Worm (Caenorhabditis elegans) whole organism, L1 larva: ENCODE measurements around the gene B0244.16.

Experiments
- F16B12.6 ChIP-seq: fragments of 150-350 bp; optimal IDR thresholded peaks from 2 replicates; lab custom pipeline; 2014; ENCODE audit warnings: missing biosample characterization, missing genetic modification characterization
- Y116A8C.19 ChIP-seq: sonication (generic microtip); optimal IDR thresholded peaks from 2 replicates; lab custom pipeline; 2016; ENCODE audit warnings: missing compliant biosample characterization, missing genetic modification characterization, borderline replicate concordance
- aha-1 ChIP-seq: fragments of 150-350 bp; optimal IDR thresholded peaks from 2 replicates; lab custom pipeline; 2014; ENCODE audit warnings: missing biosample characterization, missing genetic modification characterization
- alr-1 ChIP-seq: fragments of 200-800 bp; sonication (Bioruptor generic); optimal IDR thresholded peaks from 2 replicates; lab custom pipeline; 2018; ENCODE audit warnings: borderline replicate concordance, mild to moderate bottlenecking, missing genetic modification characterization, missing compliant biosample characterization
- aly-2 ChIP-seq: fragments of 150-350 bp; optimal IDR thresholded peaks from 2 replicates; lab custom pipeline; 2014; ENCODE audit warnings: missing biosample characterization, missing genetic modification characterization
- ama-1 ChIP-seq: fragments of 150-350 bp; optimal IDR thresholded peaks from 2 replicates; lab custom pipeline; 2014
- ceh-63 ChIP-seq: fragments of 200-800 bp; sonication (Bioruptor generic); optimal IDR thresholded peaks from 2 replicates; lab custom pipeline; 2018; ENCODE audit warnings: mild to moderate bottlenecking, missing genetic modification characterization, missing compliant biosample characterization
- ceh-82 ChIP-seq, 3 experiments: fragments of 150-350 bp in 1 of 3; sonication (generic microtip) in 2 of 3; optimal IDR thresholded peaks; 2 replicates each; lab custom pipeline; 2014 to 2017; ENCODE audit warnings: missing biosample characterization in 3 of 3, missing genetic modification characterization in 3 of 3
- ceh-88 ChIP-seq: fragments of 200-800 bp; sonication (Bioruptor generic); IDR thresholded peaks from 2 replicates; pipeline ENCODE4 v1.3.6; 2022; ENCODE audit warnings: missing genetic modification characterization, missing compliant biosample characterization
- ceh-90 ChIP-seq: sonication (generic microtip); optimal IDR thresholded peaks from 2 replicates; lab custom pipeline; 2016; ENCODE audit warnings: missing genetic modification characterization, missing compliant biosample characterization
- dpl-1 ChIP-seq, 3 experiments: fragments of 150-350 bp in 2 of 3; sonication (generic microtip) in 1 of 3; optimal IDR thresholded peaks; 2 replicates each; lab custom pipeline; 2014 to 2017; ENCODE audit warnings: missing biosample characterization in 3 of 3, missing genetic modification characterization in 3 of 3, missing genetic modification reagents in 3 of 3
- efl-1 ChIP-seq, 4 experiments: fragments of 150-350 bp; optimal IDR thresholded peaks in 3 of 4; peaks in 1 of 4; 1 replicate in 1 of 4; 2 replicates in 3 of 4; lab custom pipeline; 2014; ENCODE audit warnings: missing biosample characterization in 2 of 4, missing genetic modification characterization in 2 of 4, missing genetic modification reagents in 2 of 4
- elt-2 ChIP-seq: sonication (generic microtip); optimal IDR thresholded peaks from 2 replicates; lab custom pipeline; 2016; ENCODE audit warnings: missing genetic modification characterization, mild to moderate bottlenecking, inconsistent platforms, missing compliant biosample characterization, missing genetic modification reagents
- fkh-10 ChIP-seq: sonication (generic microtip); optimal IDR thresholded peaks from 2 replicates; lab custom pipeline; 2017; ENCODE audit warnings: missing biosample characterization, missing genetic modification reagents, missing genetic modification characterization
- fkh-4 ChIP-seq: sonication (generic microtip); optimal IDR thresholded peaks from 2 replicates; lab custom pipeline; 2016; ENCODE audit warnings: missing compliant biosample characterization, missing genetic modification characterization, borderline replicate concordance
- fkh-8 ChIP-seq: sonication (generic microtip); optimal IDR thresholded peaks from 2 replicates; lab custom pipeline; 2016; ENCODE audit warnings: mild to moderate bottlenecking, missing genetic modification characterization, missing compliant biosample characterization
- fos-1 ChIP-seq: fragments of 150-350 bp; optimal IDR thresholded peaks from 2 replicates; lab custom pipeline; 2014; ENCODE audit warnings: missing biosample characterization, missing genetic modification characterization
- grh-1 ChIP-seq: fragments of 200-800 bp; sonication (Bioruptor generic); IDR thresholded peaks from 2 replicates; pipeline ENCODE4 v1.3.6; 2022; ENCODE audit warnings: missing genetic modification reagents, missing genetic modification characterization, missing compliant biosample characterization
- hpl-2 ChIP-seq: fragments of 150-350 bp; optimal IDR thresholded peaks from 2 replicates; lab custom pipeline; 2014; ENCODE audit warnings: missing biosample characterization, missing genetic modification reagents, missing genetic modification characterization
- irx-1 ChIP-seq: sonication (generic microtip); optimal IDR thresholded peaks from 2 replicates; lab custom pipeline; 2016; ENCODE audit warnings: missing genetic modification characterization, missing compliant biosample characterization
- lin-13 ChIP-seq: fragments of 150-350 bp; optimal IDR thresholded peaks from 2 replicates; lab custom pipeline; 2014; ENCODE audit warnings: missing biosample characterization, missing genetic modification reagents, missing genetic modification characterization
- lin-15B ChIP-seq: fragments of 150-350 bp; sonication (generic microtip); optimal IDR thresholded peaks from 3 replicates; lab custom pipeline; 2014; ENCODE audit warnings: missing biosample characterization, missing genetic modification characterization
- lin-35 ChIP-seq, 2 experiments: fragments of 150-350 bp; optimal IDR thresholded peaks; 2 replicates each; lab custom pipeline; 2014; ENCODE audit warnings: missing biosample characterization in 2 of 2, missing genetic modification characterization in 2 of 2, missing genetic modification reagents in 2 of 2
- lin-39 ChIP-seq: fragments of 150-350 bp; optimal IDR thresholded peaks from 2 replicates; lab custom pipeline; 2014; ENCODE audit warnings: missing biosample characterization, missing genetic modification reagents, missing genetic modification characterization
- lir-3 ChIP-seq: sonication (generic microtip); optimal IDR thresholded peaks from 2 replicates; lab custom pipeline; 2016; ENCODE audit warnings: mild to moderate bottlenecking, missing genetic modification characterization, moderate library complexity, missing compliant biosample characterization; ENCODE audit not compliant: poor library complexity
- lsy-2 ChIP-seq, 2 experiments: fragments of 150-350 bp; optimal IDR thresholded peaks; 2 replicates each; lab custom pipeline; 2014; ENCODE audit warnings: missing biosample characterization in 2 of 2, missing genetic modification characterization in 2 of 2
- mdl-1 ChIP-seq, 2 experiments: fragments of 150-350 bp; optimal IDR thresholded peaks; 2 replicates each; lab custom pipeline; 2014 to 2017; ENCODE audit warnings: missing biosample characterization in 2 of 2, missing genetic modification characterization in 2 of 2, inconsistent platforms in 1 of 2
- mep-1 ChIP-seq: fragments of 150-350 bp; optimal IDR thresholded peaks from 2 replicates; lab custom pipeline; 2014; ENCODE audit warnings: missing biosample characterization, missing genetic modification characterization
- nhr-19 ChIP-seq: fragments of 200-800 bp; sonication (Bioruptor generic); conservative IDR thresholded peaks from 2 replicates; pipeline ENCODE4 v1.3.6; 2022; ENCODE audit warnings: missing genetic modification characterization, missing compliant biosample characterization
- nhr-20 ChIP-seq: sonication (generic microtip); optimal IDR thresholded peaks from 2 replicates; lab custom pipeline; 2016; ENCODE audit warnings: mild to moderate bottlenecking, missing genetic modification characterization, missing compliant biosample characterization
- nhr-28 ChIP-seq: fragments of 150-350 bp; optimal IDR thresholded peaks from 2 replicates; lab custom pipeline; 2014; ENCODE audit warnings: missing biosample characterization, missing genetic modification characterization
- nhr-47 ChIP-seq: sonication (generic microtip); optimal IDR thresholded peaks from 2 replicates; lab custom pipeline; 2016; ENCODE audit warnings: mild to moderate bottlenecking, missing genetic modification characterization, moderate library complexity, missing compliant biosample characterization
- nhr-76 ChIP-seq: sonication (generic microtip); optimal IDR thresholded peaks from 2 replicates; lab custom pipeline; 2017; ENCODE audit warnings: missing biosample characterization, missing genetic modification characterization
- nhr-77 ChIP-seq: fragments of 150-350 bp; optimal IDR thresholded peaks from 2 replicates; lab custom pipeline; 2014; ENCODE audit warnings: missing biosample characterization, missing genetic modification characterization
- nhr-84 ChIP-seq: sonication (generic microtip); optimal IDR thresholded peaks from 2 replicates; lab custom pipeline; 2017; ENCODE audit warnings: missing biosample characterization, missing genetic modification characterization
- nhr-85 ChIP-seq: sonication (generic microtip); peaks from one replicate; lab custom pipeline; 2016; ENCODE audit warnings: missing genetic modification characterization, inconsistent platforms, missing compliant biosample characterization
- pag-3 ChIP-seq: sonication (generic microtip); optimal IDR thresholded peaks from 2 replicates; lab custom pipeline; 2017; ENCODE audit warnings: missing genetic modification characterization, mild to moderate bottlenecking, missing compliant biosample characterization, antibody characterized with exemption, borderline replicate concordance; ENCODE audit not compliant: insufficient read depth
- pqm-1 ChIP-seq: sonication (generic microtip); optimal IDR thresholded peaks from 3 replicates; lab custom pipeline; 2017; ENCODE audit warnings: missing biosample characterization, missing genetic modification characterization
- skn-1 ChIP-seq: fragments of 150-350 bp; optimal IDR thresholded peaks from 2 replicates; lab custom pipeline; 2014; ENCODE audit warnings: missing biosample characterization, missing genetic modification characterization
- snpc-4 ChIP-seq: fragments of 150-350 bp; optimal IDR thresholded peaks from 2 replicates; lab custom pipeline; 2014; ENCODE audit warnings: missing biosample characterization, missing genetic modification characterization
- sox-4 ChIP-seq: sonication (generic microtip); optimal IDR thresholded peaks from 2 replicates; lab custom pipeline; 2016; ENCODE audit warnings: missing genetic modification characterization, missing compliant biosample characterization
- sup-37 ChIP-seq: fragments of 200-800 bp; sonication (Bioruptor generic); optimal IDR thresholded peaks from 2 replicates; lab custom pipeline; 2018; ENCODE audit warnings: mild to moderate bottlenecking, missing genetic modification characterization, missing compliant biosample characterization
- swsn-7 ChIP-seq: sonication (generic microtip); optimal IDR thresholded peaks from 2 replicates; lab custom pipeline; 2016; ENCODE audit warnings: missing genetic modification characterization, missing compliant biosample characterization
- tbx-2 ChIP-seq: sonication (generic microtip); optimal IDR thresholded peaks from 2 replicates; lab custom pipeline; 2016; ENCODE audit warnings: missing genetic modification characterization, missing compliant biosample characterization
- tlp-1 ChIP-seq: fragments of 150-350 bp; optimal IDR thresholded peaks from 2 replicates; lab custom pipeline; 2014; ENCODE audit warnings: missing biosample characterization, missing genetic modification characterization
- unc-30 ChIP-seq: sonication (generic microtip); optimal IDR thresholded peaks from 2 replicates; lab custom pipeline; 2017; ENCODE audit warnings: missing biosample characterization, missing genetic modification characterization
- unc-62 ChIP-seq: fragments of 150-350 bp; optimal IDR thresholded peaks from 2 replicates; lab custom pipeline; 2014; ENCODE audit warnings: missing biosample characterization, missing genetic modification reagents, missing genetic modification characterization
- unc-86 ChIP-seq: sonication (generic microtip); optimal IDR thresholded peaks from 2 replicates; lab custom pipeline; 2016; ENCODE audit warnings: missing genetic modification characterization, missing compliant biosample characterization
- zag-1 ChIP-seq: fragments of 150-350 bp; optimal IDR thresholded peaks from 2 replicates; lab custom pipeline; 2014; ENCODE audit warnings: missing biosample characterization, missing genetic modification characterization

The B0244.16 gene

ce11 chrIII:5757492-5758045 lies 16.8 kb downstream of the B0244.16 start (continued):
- TF ChIP-seq sox-4 (tag; lab: Kevin White, UChicago) (peak; percentile 6), nhr-47 (tag; lab: Kevin White, UChicago) (peak; percentile 2), lin-15B (tag; lab: Kevin White, UChicago) (no peak), tbx-2 (tag; lab: Kevin White, UChicago) (no peak), unc-62 (no peak), unc-86 (tag; lab: Kevin White, UChicago) (peak; percentile 74), fkh-8 (peak; percentile 66), grh-1 (GFP tag; lab: Robert Waterston, UW) (no peak), aha-1 (tag; lab: Kevin White, UChicago) (no peak), nhr-28 (tag; lab: Kevin White, UChicago) (no peak), irx-1 (tag; lab: Kevin White, UChicago) (no peak), snpc-4 (no peak)

- TF ChIP-seq elt-2 (tag; lab: Kevin White, UChicago) = no peak
- TF ChIP-seq ceh-63 (GFP tag; lab: Kevin White, UChicago) = peak; percentile 57
- no peak for TF ChIP-seq snpc-4
- TF ChIP-seq alr-1 = no peak
- no peak for TF ChIP-seq nhr-77 (tag; lab: Kevin White, UChicago)
- no peak for TF ChIP-seq ceh-90 (tag; lab: Kevin White, UChicago)
- TF ChIP-seq fkh-8 = peak; percentile 97
- no peak for TF ChIP-seq skn-1
- peak; percentile 37 for TF ChIP-seq nhr-20 (tag; lab: Kevin White, UChicago)
- TF ChIP-seq nhr-19 (GFP tag; lab: Robert Waterston, UW) = peak; percentile 25; the same call in 1 of the 2 replicates
- no peak for TF ChIP-seq zag-1
- no peak for TF ChIP-seq F16B12.6 (tag; lab: Kevin White, UChicago)
- TF ChIP-seq fkh-10 (GFP tag; lab: Kevin White, UChicago) = peak; percentile 74
- no peak for TF ChIP-seq aly-2 (tag; lab: Kevin White, UChicago)
- peak in 1 of 3 experiments; percentile 35 for TF ChIP-seq dpl-1 (GFP tag; optimal IDR thresholded peaks at IDR 0.05; lab: Kevin White, UChicago)
- no peak for TF ChIP-seq ama-1 (lab: Kevin White, UChicago)
- TF ChIP-seq tlp-1 (tag; lab: Kevin White, UChicago) = no peak
- no peak for TF ChIP-seq nhr-84
- no peak for TF ChIP-seq fkh-4 (tag; lab: Kevin White, UChicago)
- peak; percentile 24 to 43 (median 24) for TF ChIP-seq ceh-82 (tag; optimal IDR thresholded peaks at IDR 0.05; lab: Kevin White, UChicago)
- TF ChIP-seq lin-13 = peak; percentile 42
- TF ChIP-seq swsn-7 = peak; percentile 77
- TF ChIP-seq lsy-2 (tag; optimal IDR thresholded peaks at IDR 0.05; lab: Kevin White, UChicago) = peak; percentile 51 to 71
- no peak for TF ChIP-seq nhr-76 (tag; lab: Kevin White, UChicago)
- peak in 1 of 2 experiments; percentile 35 for TF ChIP-seq lin-35 (GFP tag; optimal IDR thresholded peaks at IDR 0.05; lab: Kevin White, UChicago)
- no peak for TF ChIP-seq sup-37
- peak; percentile 57 for TF ChIP-seq fos-1 (tag; lab: Kevin White, UChicago)
- no peak for TF ChIP-seq pqm-1 (tag; lab: Kevin White, UChicago)
- peak; percentile 23 to 33 for TF ChIP-seq efl-1 (optimal IDR thresholded peaks at IDR 0.05; lab: Kevin White, UChicago)
- TF ChIP-seq efl-1 (GFP tag; optimal IDR thresholded peaks at IDR 0.05 in 1 of 2; lab: Kevin White, UChicago) = peak in 1 of 2 experiments; percentile 19
- TF ChIP-seq irx-1 (tag; lab: Kevin White, UChicago) = peak; percentile 52
- no peak for TF ChIP-seq hpl-2 (GFP tag; lab: Kevin White, UChicago)
- TF ChIP-seq pag-3 (tag; lab: Kevin White, UChicago) = no peak
- no peak for TF ChIP-seq Y116A8C.19 (tag; lab: Kevin White, UChicago)
- no peak for TF ChIP-seq mdl-1 (tag; optimal IDR thresholded peaks at IDR 0.05; lab: Kevin White, UChicago)
- TF ChIP-seq lin-39 (tag; lab: Kevin White, UChicago) = no peak
- no peak for TF ChIP-seq nhr-85 (tag; lab: Kevin White, UChicago)
- TF ChIP-seq unc-30 (tag; lab: Kevin White, UChicago) = no peak
- TF ChIP-seq lir-3 = peak; percentile 29
- TF ChIP-seq ceh-88 (GFP tag; lab: Robert Waterston, UW) = 0 out of 2 replicates have a peak, but pooled peaks have one; percentile 7
- TF ChIP-seq mep-1 (tag; lab: Kevin White, UChicago) = peak; percentile 62
- no peak for TF ChIP-seq grh-1 (GFP tag; lab: Robert Waterston, UW)
- TF ChIP-seq unc-86 (tag; lab: Kevin White, UChicago) = peak; percentile 81
Measured at ce11 chrIII:5758519-5759099, 17.8 kb downstream of the B0244.16 start.
